Worm (Caenorhabditis elegans) whole organism, late embryonic: ENCODE results near the gene gasr-8.

ENCODE experiments used
- F13H6.1 ChIP-seq: sonication (generic microtip); optimal IDR thresholded peaks from 2 replicates; lab custom pipeline; 2016; ENCODE audit warnings: missing genetic modification characterization, missing compliant biosample characterization
- ama-1 ChIP-seq: fragments of 150-350 bp; optimal IDR thresholded peaks from 2 replicates; lab custom pipeline; 2014
- ceh-24 ChIP-seq: sonication (generic microtip); optimal IDR thresholded peaks from 2 replicates; lab custom pipeline; 2016; ENCODE audit warnings: mild to moderate bottlenecking, missing genetic modification characterization, missing compliant biosample characterization
- ceh-6 ChIP-seq: fragments of 200-800 bp; sonication (Bioruptor generic); optimal IDR thresholded peaks from 2 replicates; lab custom pipeline; 2018; ENCODE audit warnings: mild to moderate bottlenecking, missing genetic modification characterization, missing compliant biosample characterization
- che-1 ChIP-seq: sonication (generic microtip); optimal IDR thresholded peaks from 2 replicates; lab custom pipeline; 2016; ENCODE audit warnings: mild to moderate bottlenecking, missing genetic modification characterization, missing compliant biosample characterization
- nfya-1 ChIP-seq: sonication (generic microtip); optimal IDR thresholded peaks from 2 replicates; lab custom pipeline; 2017; ENCODE audit warnings: missing genetic modification characterization, mild to moderate bottlenecking, missing compliant biosample characterization, antibody characterized with exemption, moderate library complexity
- pag-3 ChIP-seq: sonication (generic microtip); optimal IDR thresholded peaks from 2 replicates; lab custom pipeline; 2016; ENCODE audit warnings: missing compliant biosample characterization, missing genetic modification characterization, borderline replicate concordance
- pha-2 ChIP-seq: sonication (generic microtip); optimal IDR thresholded peaks from 2 replicates; lab custom pipeline; 2017; ENCODE audit warnings: mild to moderate bottlenecking, missing genetic modification characterization, missing compliant biosample characterization
- pha-4 ChIP-seq: fragments of 150-350 bp; optimal IDR thresholded peaks from 2 replicates; lab custom pipeline; 2018; ENCODE audit warnings: missing biosample characterization, missing genetic modification reagents, missing genetic modification characterization
- pros-1 ChIP-seq: fragments of 150-350 bp; optimal IDR thresholded peaks from 2 replicates; lab custom pipeline; 2014; ENCODE audit warnings: missing biosample characterization, missing genetic modification reagents, missing genetic modification characterization
- ref-2 ChIP-seq: sonication (generic microtip); optimal IDR thresholded peaks from 2 replicates; lab custom pipeline; 2016; ENCODE audit warnings: missing genetic modification characterization, missing compliant biosample characterization
- rnt-1 ChIP-seq: sonication (generic microtip); optimal IDR thresholded peaks from 2 replicates; lab custom pipeline; 2016; ENCODE audit warnings: missing genetic modification characterization, missing compliant biosample characterization
- unc-55 ChIP-seq: sonication (generic microtip); optimal IDR thresholded peaks from 2 replicates; lab custom pipeline; 2017; ENCODE audit warnings: missing biosample characterization, missing genetic modification reagents, missing genetic modification characterization

- TF ChIP-seq pha-2 (tag; lab: Kevin White, UChicago): no peak
- no peak for TF ChIP-seq che-1 (tag; lab: Kevin White, UChicago)
- no peak for TF ChIP-seq pha-4 (tag; lab: Kevin White, UChicago)
- no peak for TF ChIP-seq ref-2 (tag; lab: Kevin White, UChicago)
- no peak for TF ChIP-seq pag-3 (tag; lab: Kevin White, UChicago)
- TF ChIP-seq rnt-1 (tag; lab: Kevin White, UChicago): no peak
- TF ChIP-seq pros-1: no peak
- no peak for TF ChIP-seq ceh-24 (tag; lab: Kevin White, UChicago)
- no peak for TF ChIP-seq unc-55 (GFP tag; lab: Kevin White, UChicago)
- no peak for TF ChIP-seq ceh-6 (GFP tag; lab: Kevin White, UChicago)
- no peak for TF ChIP-seq F13H6.1 (tag; lab: Kevin White, UChicago)
- no peak for TF ChIP-seq ama-1
- no peak for TF ChIP-seq nfya-1 (tag; lab: Kevin White, UChicago)
Observed at ce11 chrV:14680014-14680413, 8.9 kb upstream of the gasr-8 start, which contains the start of gene C47E8.3.
